Worm (Caenorhabditis elegans) whole organism, L2 larva: ENCODE measurements around the gene pak-2.

Source experiments
- C34F6.9 ChIP-seq: fragments of 150-350 bp; optimal IDR thresholded peaks from 2 replicates; lab custom pipeline; 2014; ENCODE audit warnings: missing biosample characterization, missing genetic modification characterization
- F13H6.1 ChIP-seq: sonication (generic microtip); optimal IDR thresholded peaks from 2 replicates; lab custom pipeline; 2016; ENCODE audit warnings: missing genetic modification characterization, missing compliant biosample characterization
- R02D3.7 ChIP-seq: fragments of 150-350 bp; optimal IDR thresholded peaks from 2 replicates; lab custom pipeline; 2014; ENCODE audit warnings: missing biosample characterization, missing genetic modification characterization
- Y55F3AM.14 ChIP-seq: fragments of 200-800 bp; sonication (Bioruptor generic); optimal IDR thresholded peaks from 2 replicates; lab custom pipeline; 2018; ENCODE audit warnings: mild to moderate bottlenecking, missing genetic modification characterization, missing compliant biosample characterization
- ZK546.5 ChIP-seq: sonication (generic microtip); optimal IDR thresholded peaks from 2 replicates; lab custom pipeline; 2017; ENCODE audit warnings: missing biosample characterization, missing genetic modification characterization
- alr-1 ChIP-seq: fragments of 150-350 bp; optimal IDR thresholded peaks from 2 replicates; lab custom pipeline; 2014; ENCODE audit warnings: missing biosample characterization, missing genetic modification characterization
- ama-1 ChIP-seq: fragments of 150-350 bp; optimal IDR thresholded peaks from 2 replicates; lab custom pipeline; 2018; ENCODE audit warnings: inconsistent platforms
- ceh-16 ChIP-seq: fragments of 150-350 bp; optimal IDR thresholded peaks from 2 replicates; lab custom pipeline; 2014; ENCODE audit warnings: missing biosample characterization, missing genetic modification characterization
- ceh-82 ChIP-seq: fragments of 150-350 bp; optimal IDR thresholded peaks from 2 replicates; lab custom pipeline; 2014; ENCODE audit warnings: missing biosample characterization, missing genetic modification characterization
- crh-2 ChIP-seq: sonication (generic microtip); optimal IDR thresholded peaks from 2 replicates; lab custom pipeline; 2017; ENCODE audit warnings: missing biosample characterization, missing genetic modification characterization
- dmd-4 ChIP-seq: sonication (generic microtip); optimal IDR thresholded peaks from 2 replicates; lab custom pipeline; 2017; ENCODE audit warnings: missing biosample characterization, missing genetic modification characterization
- egl-27 ChIP-seq: sonication (generic microtip); optimal IDR thresholded peaks from 3 replicates; lab custom pipeline; 2017; ENCODE audit warnings: missing biosample characterization, missing genetic modification reagents, missing genetic modification characterization
- elt-1 ChIP-seq: fragments of 150-350 bp; optimal IDR thresholded peaks from 2 replicates; lab custom pipeline; 2014; ENCODE audit warnings: missing biosample characterization, missing genetic modification characterization
- elt-3 ChIP-seq: sonication (generic microtip); optimal IDR thresholded peaks from 2 replicates; lab custom pipeline; 2017; ENCODE audit warnings: missing biosample characterization, missing genetic modification characterization
- gmeb-1 ChIP-seq: fragments of 150-350 bp; optimal IDR thresholded peaks from 2 replicates; lab custom pipeline; 2014; ENCODE audit warnings: missing biosample characterization, missing genetic modification characterization
- lin-39 ChIP-seq: fragments of 150-350 bp; optimal IDR thresholded peaks from 2 replicates; lab custom pipeline; 2014; ENCODE audit warnings: missing biosample characterization, missing genetic modification reagents, missing genetic modification characterization
- lsy-2 ChIP-seq, 2 experiments: fragments of 150-350 bp in 1 of 2; sonication (generic microtip) in 1 of 2; optimal IDR thresholded peaks; 2 replicates each; lab custom pipeline; 2014 to 2017; ENCODE audit warnings: missing biosample characterization in 2 of 2, missing genetic modification characterization in 2 of 2
- mab-5 ChIP-seq: fragments of 150-350 bp; optimal IDR thresholded peaks from 2 replicates; lab custom pipeline; 2014; ENCODE audit warnings: missing biosample characterization, missing genetic modification characterization
- mbf-1 ChIP-seq: sonication (generic microtip); optimal IDR thresholded peaks from 2 replicates; lab custom pipeline; 2017; ENCODE audit warnings: missing biosample characterization, missing genetic modification characterization
- mdl-1 ChIP-seq, 2 experiments: fragments of 150-350 bp in 1 of 2; sonication (generic microtip) in 1 of 2; optimal IDR thresholded peaks; 2 replicates each; lab custom pipeline; 2017; ENCODE audit warnings: missing biosample characterization in 2 of 2, missing genetic modification characterization in 2 of 2
- nhr-10 ChIP-seq: sonication (generic microtip); optimal IDR thresholded peaks from 2 replicates; lab custom pipeline; 2017; ENCODE audit warnings: missing biosample characterization, missing genetic modification characterization
- nhr-12 ChIP-seq: fragments of 150-350 bp; optimal IDR thresholded peaks from 2 replicates; lab custom pipeline; 2014; ENCODE audit warnings: missing biosample characterization, missing genetic modification characterization
- nhr-129 ChIP-seq: fragments of 150-350 bp; optimal IDR thresholded peaks from 2 replicates; lab custom pipeline; 2014; ENCODE audit warnings: missing biosample characterization, missing genetic modification characterization
- nhr-23 ChIP-seq: fragments of 150-350 bp; optimal IDR thresholded peaks from 2 replicates; lab custom pipeline; 2014; ENCODE audit warnings: missing biosample characterization, missing genetic modification reagents, missing genetic modification characterization
- nhr-77 ChIP-seq: fragments of 150-350 bp; optimal IDR thresholded peaks from 2 replicates; lab custom pipeline; 2014; ENCODE audit warnings: missing biosample characterization, missing genetic modification characterization
- sem-4 ChIP-seq: fragments of 150-350 bp; optimal IDR thresholded peaks from 2 replicates; lab custom pipeline; 2014; ENCODE audit warnings: missing biosample characterization, missing genetic modification reagents, missing genetic modification characterization
- skn-1 ChIP-seq: sonication (generic microtip); optimal IDR thresholded peaks from 2 replicates; lab custom pipeline; 2017; ENCODE audit warnings: missing biosample characterization, missing genetic modification characterization
- sma-3 ChIP-seq: sonication (generic microtip); optimal IDR thresholded peaks from 2 replicates; lab custom pipeline; 2016; ENCODE audit warnings: missing genetic modification reagents, missing genetic modification characterization, missing compliant biosample characterization
- sma-9 ChIP-seq, 2 experiments: fragments of 150-350 bp in 1 of 2; sonication (generic microtip) in 1 of 2; optimal IDR thresholded peaks; 2 replicates each; lab custom pipeline; 2014 to 2016; ENCODE audit warnings: missing genetic modification characterization in 2 of 2, mild to moderate bottlenecking in 1 of 2, missing biosample characterization in 1 of 2, missing compliant biosample characterization in 1 of 2, missing genetic modification reagents in 1 of 2, moderate library complexity in 1 of 2
- snpc-4 ChIP-seq: fragments of 150-350 bp; optimal IDR thresholded peaks from 2 replicates; lab custom pipeline; 2014; ENCODE audit warnings: missing biosample characterization, missing genetic modification characterization
- unc-39 ChIP-seq: fragments of 150-350 bp; optimal IDR thresholded peaks from 2 replicates; lab custom pipeline; 2014; ENCODE audit warnings: missing biosample characterization, missing genetic modification characterization
- unc-55 ChIP-seq: fragments of 150-350 bp; sonication (generic microtip); optimal IDR thresholded peaks from 3 replicates; lab custom pipeline; 2014; ENCODE audit warnings: missing biosample characterization, missing genetic modification reagents, missing genetic modification characterization
- unc-62 ChIP-seq: fragments of 150-350 bp; optimal IDR thresholded peaks from 2 replicates; lab custom pipeline; 2014; ENCODE audit warnings: missing biosample characterization, missing genetic modification reagents, missing genetic modification characterization
- ztf-1 ChIP-seq: fragments of 200-800 bp; sonication (Bioruptor generic); conservative IDR thresholded peaks from 2 replicates; pipeline ENCODE4 v1.3.6; 2022; ENCODE audit warnings: missing genetic modification characterization, missing compliant biosample characterization
- ztf-11 ChIP-seq: sonication (generic microtip); optimal IDR thresholded peaks from 2 replicates; lab custom pipeline; 2017; ENCODE audit warnings: missing biosample characterization, missing genetic modification characterization

pak-2 gene

DNA sequence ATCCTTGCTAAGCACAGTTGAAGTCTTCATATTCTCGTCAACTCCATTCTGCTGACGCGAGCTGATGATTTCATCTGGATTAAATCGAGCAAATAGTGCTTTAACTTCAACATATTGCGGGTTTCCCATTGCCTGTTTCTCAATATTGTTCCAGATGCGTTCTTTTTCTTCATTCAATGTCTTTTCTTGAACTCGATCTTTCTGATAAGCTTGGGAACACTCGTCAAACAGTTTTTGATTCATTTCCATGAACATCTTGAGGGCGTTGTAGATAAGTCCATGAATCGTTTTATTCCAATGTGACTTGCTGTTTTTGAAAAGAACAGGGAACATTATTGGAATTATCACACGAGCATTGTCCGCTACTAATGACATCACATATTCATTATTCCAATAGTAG, 11.5 kb downstream of the pak-2 start:
- TF ChIP-seq sma-3 (no peak), nhr-129 (tag; lab: Kevin White, UChicago) (no peak), ztf-11 (tag; lab: Kevin White, UChicago) (no peak), Y55F3AM.14 (GFP tag; lab: Kevin White, UChicago) (no peak), mdl-1 (tag; optimal IDR thresholded peaks at IDR 0.05; lab: Kevin White, UChicago) (no peak), elt-3 (no peak), ztf-1 (no peak), sem-4 (tag; lab: Kevin White, UChicago) (no peak), gmeb-1 (tag; lab: Kevin White, UChicago) (no peak), nhr-10 (tag; lab: Kevin White, UChicago) (no peak), lin-39 (tag; lab: Kevin White, UChicago) (no peak), sma-9 (GFP tag; optimal IDR thresholded peaks at IDR 0.05; lab: Kevin White, UChicago) (no peak), sma-9 (tag; optimal IDR thresholded peaks at IDR 0.05; lab: Kevin White, UChicago) (no peak), crh-2 (tag; lab: Kevin White, UChicago) (no peak), ceh-82 (tag; lab: Kevin White, UChicago) (no peak), elt-1 (tag; lab: Kevin White, UChicago) (no peak)

DNA sequence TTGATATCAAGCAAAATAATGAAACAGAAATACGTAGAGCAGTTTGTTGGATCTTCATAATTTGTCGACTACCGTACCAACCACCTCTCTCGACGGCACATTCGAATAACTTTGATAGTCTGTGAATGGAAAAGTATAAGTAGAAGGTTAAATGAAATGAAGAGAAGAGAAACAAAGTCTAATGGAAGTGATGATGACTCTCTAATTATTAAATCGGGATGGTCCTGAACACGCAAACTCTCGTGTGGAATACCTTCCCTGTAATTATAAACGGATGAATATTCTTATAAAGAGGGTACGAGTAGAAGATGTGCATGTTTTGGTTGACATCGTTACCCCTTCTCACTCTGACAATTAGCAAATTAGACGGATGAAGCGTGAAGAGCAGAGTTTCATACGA, 16.4 kb downstream of the pak-2 start, which contains the start of the genes C13G3.12 and hot-6:
C13G3.12 (minus strand) TSS at position 101 of the 400 bp plus-strand sequence.
hot-6 (minus strand) TSS at position 121 of the 400 bp plus-strand sequence.
- no peak for TF ChIP-seq lsy-2 (tag; optimal IDR thresholded peaks at IDR 0.05; lab: Kevin White, UChicago)
- TF ChIP-seq elt-1 (tag; lab: Kevin White, UChicago): no peak
- TF ChIP-seq unc-62: no peak
- no peak for TF ChIP-seq Y55F3AM.14 (GFP tag; lab: Kevin White, UChicago)
- TF ChIP-seq dmd-4 (tag; lab: Kevin White, UChicago): no peak
- TF ChIP-seq mbf-1 (tag; lab: Kevin White, UChicago): no peak
- TF ChIP-seq ztf-1: no peak
- TF ChIP-seq alr-1 (tag; lab: Kevin White, UChicago): no peak
- no peak for TF ChIP-seq egl-27 (tag; lab: Kevin White, UChicago)
- no peak for TF ChIP-seq F13H6.1 (tag; lab: Kevin White, UChicago)
- no peak for TF ChIP-seq snpc-4
- no peak for TF ChIP-seq unc-55
- no peak for TF ChIP-seq sem-4 (tag; lab: Kevin White, UChicago)
- TF ChIP-seq unc-39: no peak
- TF ChIP-seq ama-1 (lab: Kevin White, UChicago): no peak
- TF ChIP-seq R02D3.7 (tag; lab: Kevin White, UChicago): no peak
- no peak for TF ChIP-seq nhr-12
- no peak for TF ChIP-seq mab-5
- no peak for TF ChIP-seq ZK546.5

DNA sequence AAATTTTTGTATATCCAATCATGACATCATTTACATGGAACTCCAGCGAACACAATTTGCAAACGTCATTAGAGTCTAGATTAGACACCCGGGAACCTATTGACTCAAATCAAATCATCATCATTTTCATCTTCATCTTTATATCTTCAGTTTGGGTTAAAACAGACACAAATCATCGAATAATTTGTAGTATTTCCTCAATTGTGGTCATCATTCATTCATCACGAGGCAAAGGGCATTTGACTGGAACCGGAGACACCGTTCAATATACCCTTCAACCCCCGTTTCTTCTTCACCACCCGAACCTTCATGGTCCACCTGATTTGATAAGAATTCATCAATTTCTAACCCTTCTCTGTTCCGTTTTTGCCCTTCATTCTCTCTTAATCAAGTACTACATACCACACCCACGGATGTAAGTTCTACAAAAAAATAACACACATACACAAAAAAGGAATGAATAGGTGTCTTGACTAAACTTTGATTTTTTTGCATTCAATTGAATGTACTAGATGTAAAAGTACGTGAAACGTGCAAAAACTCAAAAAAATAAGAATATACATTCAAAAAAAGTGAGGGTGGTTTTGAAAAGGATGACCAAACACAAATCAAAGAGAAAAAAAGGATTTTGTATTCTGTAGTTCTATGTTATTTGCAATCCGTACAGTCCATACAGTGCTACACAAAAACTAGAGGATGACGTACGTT, 22.2 kb downstream of the pak-2 start:
- TF ChIP-seq crh-2 (tag; lab: Kevin White, UChicago) (no peak), C34F6.9 (tag; lab: Kevin White, UChicago) (no peak), nhr-23 (tag; lab: Kevin White, UChicago) (no peak), egl-27 (tag; lab: Kevin White, UChicago) (no peak), ceh-16 (tag; lab: Kevin White, UChicago) (no peak), unc-62 (no peak), nhr-129 (tag; lab: Kevin White, UChicago) (no peak), sma-9 (GFP tag; optimal IDR thresholded peaks at IDR 0.05; lab: Kevin White, UChicago) (peak; percentile 69), sma-9 (tag; optimal IDR thresholded peaks at IDR 0.05; lab: Kevin White, UChicago) (no peak), alr-1 (tag; lab: Kevin White, UChicago) (no peak), sma-3 (peak; percentile 57), nhr-12 (no peak), nhr-77 (no peak), sem-4 (tag; lab: Kevin White, UChicago) (no peak), elt-3 (no peak), F13H6.1 (tag; lab: Kevin White, UChicago) (no peak), skn-1 (tag; lab: Kevin White, UChicago) (no peak)

DNA sequence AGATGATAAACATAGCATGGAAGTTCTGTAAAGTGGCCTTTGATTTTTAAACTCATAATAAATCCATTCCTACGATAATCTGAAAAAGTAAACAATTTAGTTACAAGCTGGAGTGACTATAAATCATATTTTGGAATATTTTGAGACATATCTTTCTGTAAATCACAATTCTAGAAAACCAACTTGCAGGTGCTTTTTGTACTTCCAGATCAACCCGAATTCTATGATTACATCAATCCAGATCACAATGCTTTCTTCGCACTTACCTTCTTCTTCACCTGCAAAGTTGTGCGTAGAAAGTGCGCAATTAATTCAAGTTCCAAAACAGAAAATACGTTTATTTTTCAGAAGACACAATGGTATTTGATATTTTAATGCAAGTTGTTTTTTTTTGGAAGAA, 24.5 kb downstream of the pak-2 start:
- TF ChIP-seq egl-27 (tag; lab: Kevin White, UChicago) (no peak), nhr-129 (tag; lab: Kevin White, UChicago) (no peak)
